Worm (Caenorhabditis elegans): ENCODE measurements around the gene fbxb-41.

DNA sequence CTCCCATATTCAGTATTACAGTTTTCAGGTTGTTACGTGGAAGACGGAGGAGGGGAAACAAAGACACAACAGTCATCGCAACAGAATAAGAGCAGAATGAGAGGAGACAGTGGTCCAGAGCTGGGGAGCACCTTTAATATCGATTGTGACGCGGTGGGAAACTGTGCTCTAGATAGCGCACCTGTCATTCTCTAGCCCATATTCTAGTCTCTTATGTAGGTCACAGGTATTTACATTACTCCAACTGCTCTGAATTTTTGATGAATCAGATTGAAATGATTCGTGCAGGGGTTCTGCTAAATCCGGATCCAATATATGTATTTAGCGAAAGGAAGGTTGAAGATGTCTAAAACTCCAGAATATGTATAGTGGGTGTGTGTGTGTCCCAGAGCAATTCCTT lies at the start of gene fbxb-41:
- TF ChIP-seq ama-1 (optimal IDR thresholded peaks at IDR 0.05): no peak
- no peak for TF ChIP-seq dpl-1 (GFP tag; optimal IDR thresholded peaks at IDR 0.05)
- no peak for TF ChIP-seq efl-1 (optimal IDR thresholded peaks at IDR 0.05)
- TF ChIP-seq efl-1 (GFP tag; optimal IDR thresholded peaks at IDR 0.05 in 1 of 2): no peak
- TF ChIP-seq fkh-8 (tag; optimal IDR thresholded peaks at IDR 0.05): no peak
- TF ChIP-seq rnt-1 (tag; optimal IDR thresholded peaks at IDR 0.05): no peak
- no peak for TF ChIP-seq snpc-4 (tag; optimal IDR thresholded peaks at IDR 0.05)

Measured in whole organism, L1 larva.